Worm (Caenorhabditis elegans) whole organism, L1 larva: ENCODE measurements around the gene sru-28.
A peak's percentile ranks its signal among the peaks of the same experiment; 100 is the strongest.

ENCODE experiments used
- aha-1 ChIP-seq: fragments of 150-350 bp; optimal IDR thresholded peaks from 2 replicates; lab custom pipeline; 2014; ENCODE audit warnings: missing biosample characterization, missing genetic modification characterization
- blmp-1 ChIP-seq: fragments of 150-350 bp; optimal IDR thresholded peaks from 2 replicates; lab custom pipeline; 2014; ENCODE audit warnings: missing biosample characterization, missing genetic modification characterization
- ceh-88 ChIP-seq: fragments of 200-800 bp; sonication (Bioruptor generic); IDR thresholded peaks from 2 replicates; pipeline ENCODE4 v1.3.6; 2022; ENCODE audit warnings: missing genetic modification characterization, missing compliant biosample characterization
- ceh-90 ChIP-seq: sonication (generic microtip); optimal IDR thresholded peaks from 2 replicates; lab custom pipeline; 2016; ENCODE audit warnings: missing genetic modification characterization, missing compliant biosample characterization
- ces-1 ChIP-seq: fragments of 150-350 bp; optimal IDR thresholded peaks from 2 replicates; lab custom pipeline; 2014; ENCODE audit warnings: missing biosample characterization, missing genetic modification reagents, missing genetic modification characterization
- efl-1 ChIP-seq, 4 experiments: fragments of 150-350 bp; optimal IDR thresholded peaks in 3 of 4; peaks in 1 of 4; 1 replicate in 1 of 4; 2 replicates in 3 of 4; lab custom pipeline; 2014; ENCODE audit warnings: missing biosample characterization in 2 of 4, missing genetic modification characterization in 2 of 4, missing genetic modification reagents in 2 of 4
- efl-3 ChIP-seq: fragments of 200-800 bp; sonication (Bioruptor generic); optimal IDR thresholded peaks from 2 replicates; lab custom pipeline; 2018; ENCODE audit warnings: mild to moderate bottlenecking, missing genetic modification characterization, missing compliant biosample characterization
- elt-2 ChIP-seq: sonication (generic microtip); optimal IDR thresholded peaks from 2 replicates; lab custom pipeline; 2016; ENCODE audit warnings: missing genetic modification characterization, mild to moderate bottlenecking, inconsistent platforms, missing compliant biosample characterization, missing genetic modification reagents
- fkh-10 ChIP-seq: sonication (generic microtip); optimal IDR thresholded peaks from 2 replicates; lab custom pipeline; 2017; ENCODE audit warnings: missing biosample characterization, missing genetic modification reagents, missing genetic modification characterization
- fkh-4 ChIP-seq: sonication (generic microtip); optimal IDR thresholded peaks from 2 replicates; lab custom pipeline; 2016; ENCODE audit warnings: missing compliant biosample characterization, missing genetic modification characterization, borderline replicate concordance
- hlh-4 ChIP-seq: sonication (generic microtip); optimal IDR thresholded peaks from 2 replicates; lab custom pipeline; 2016; ENCODE audit warnings: mild to moderate bottlenecking, missing genetic modification characterization, missing compliant biosample characterization
- hpl-2 ChIP-seq: fragments of 150-350 bp; optimal IDR thresholded peaks from 2 replicates; lab custom pipeline; 2014; ENCODE audit warnings: missing biosample characterization, missing genetic modification reagents, missing genetic modification characterization
- isw-1 ChIP-seq: fragments of 200-800 bp; sonication (Bioruptor generic); IDR thresholded peaks from 2 replicates; pipeline ENCODE4 v1.3.6; 2022; ENCODE audit warnings: missing genetic modification characterization, missing compliant biosample characterization
- jun-1 ChIP-seq: fragments of 150-350 bp; optimal IDR thresholded peaks from 2 replicates; lab custom pipeline; 2014; ENCODE audit warnings: missing biosample characterization, missing genetic modification reagents, missing genetic modification characterization
- lin-14 ChIP-seq: fragments of 200-800 bp; sonication (Bioruptor generic); optimal IDR thresholded peaks from 2 replicates; lab custom pipeline; 2018; ENCODE audit warnings: mild to moderate bottlenecking, missing genetic modification characterization, moderate library complexity, missing compliant biosample characterization
- lin-15B ChIP-seq: fragments of 150-350 bp; sonication (generic microtip); optimal IDR thresholded peaks from 3 replicates; lab custom pipeline; 2014; ENCODE audit warnings: missing biosample characterization, missing genetic modification characterization
- lin-39 ChIP-seq: fragments of 150-350 bp; optimal IDR thresholded peaks from 2 replicates; lab custom pipeline; 2014; ENCODE audit warnings: missing biosample characterization, missing genetic modification reagents, missing genetic modification characterization
- lir-3 ChIP-seq: sonication (generic microtip); optimal IDR thresholded peaks from 2 replicates; lab custom pipeline; 2016; ENCODE audit warnings: mild to moderate bottlenecking, missing genetic modification characterization, moderate library complexity, missing compliant biosample characterization; ENCODE audit not compliant: poor library complexity
- lsy-2 ChIP-seq, 2 experiments: fragments of 150-350 bp; optimal IDR thresholded peaks; 2 replicates each; lab custom pipeline; 2014; ENCODE audit warnings: missing biosample characterization in 2 of 2, missing genetic modification characterization in 2 of 2
- mep-1 ChIP-seq: fragments of 150-350 bp; optimal IDR thresholded peaks from 2 replicates; lab custom pipeline; 2014; ENCODE audit warnings: missing biosample characterization, missing genetic modification characterization
- nhr-19 ChIP-seq: fragments of 200-800 bp; sonication (Bioruptor generic); conservative IDR thresholded peaks from 2 replicates; pipeline ENCODE4 v1.3.6; 2022; ENCODE audit warnings: missing genetic modification characterization, missing compliant biosample characterization
- nhr-20 ChIP-seq: sonication (generic microtip); optimal IDR thresholded peaks from 2 replicates; lab custom pipeline; 2016; ENCODE audit warnings: mild to moderate bottlenecking, missing genetic modification characterization, missing compliant biosample characterization
- nhr-77 ChIP-seq: fragments of 150-350 bp; optimal IDR thresholded peaks from 2 replicates; lab custom pipeline; 2014; ENCODE audit warnings: missing biosample characterization, missing genetic modification characterization
- nhr-85 ChIP-seq: sonication (generic microtip); peaks from one replicate; lab custom pipeline; 2016; ENCODE audit warnings: missing genetic modification characterization, inconsistent platforms, missing compliant biosample characterization
- pqm-1 ChIP-seq: sonication (generic microtip); optimal IDR thresholded peaks from 3 replicates; lab custom pipeline; 2017; ENCODE audit warnings: missing biosample characterization, missing genetic modification characterization
- rnt-1 ChIP-seq: sonication (generic microtip); optimal IDR thresholded peaks from 2 replicates; lab custom pipeline; 2016; ENCODE audit warnings: mild to moderate bottlenecking, missing genetic modification characterization, moderate library complexity, missing compliant biosample characterization
- skn-1 ChIP-seq: fragments of 150-350 bp; optimal IDR thresholded peaks from 2 replicates; lab custom pipeline; 2014; ENCODE audit warnings: missing biosample characterization, missing genetic modification characterization
- snu-23 ChIP-seq: sonication (generic microtip); optimal IDR thresholded peaks from 2 replicates; lab custom pipeline; 2016; ENCODE audit warnings: missing genetic modification characterization, missing compliant biosample characterization
- swsn-7 ChIP-seq: sonication (generic microtip); optimal IDR thresholded peaks from 2 replicates; lab custom pipeline; 2016; ENCODE audit warnings: missing genetic modification characterization, missing compliant biosample characterization
- tlp-1 ChIP-seq: fragments of 150-350 bp; optimal IDR thresholded peaks from 2 replicates; lab custom pipeline; 2014; ENCODE audit warnings: missing biosample characterization, missing genetic modification characterization
- unc-30 ChIP-seq: sonication (generic microtip); optimal IDR thresholded peaks from 2 replicates; lab custom pipeline; 2017; ENCODE audit warnings: missing biosample characterization, missing genetic modification characterization
- vab-15 ChIP-seq: sonication (generic microtip); optimal IDR thresholded peaks from 2 replicates; lab custom pipeline; 2017; ENCODE audit warnings: missing genotype, mild to moderate bottlenecking, missing genetic modification characterization, missing compliant biosample characterization
- xbp-1 ChIP-seq: sonication (generic microtip); optimal IDR thresholded peaks from 2 replicates; lab custom pipeline; 2016; ENCODE audit warnings: missing genetic modification characterization, missing compliant biosample characterization
- zip-4 ChIP-seq: fragments of 200-800 bp; sonication (Bioruptor generic); optimal IDR thresholded peaks from 2 replicates; lab custom pipeline; 2018; ENCODE audit warnings: mild to moderate bottlenecking, missing genetic modification characterization, moderate library complexity, missing compliant biosample characterization
- ztf-11 ChIP-seq, 2 experiments: sonication (generic microtip); optimal IDR thresholded peaks; 2 replicates each; lab custom pipeline; 2016 to 2017; ENCODE audit warnings: missing genetic modification characterization in 2 of 2, missing biosample characterization in 1 of 2, missing compliant biosample characterization in 1 of 2

sru-28 gene

DNA sequence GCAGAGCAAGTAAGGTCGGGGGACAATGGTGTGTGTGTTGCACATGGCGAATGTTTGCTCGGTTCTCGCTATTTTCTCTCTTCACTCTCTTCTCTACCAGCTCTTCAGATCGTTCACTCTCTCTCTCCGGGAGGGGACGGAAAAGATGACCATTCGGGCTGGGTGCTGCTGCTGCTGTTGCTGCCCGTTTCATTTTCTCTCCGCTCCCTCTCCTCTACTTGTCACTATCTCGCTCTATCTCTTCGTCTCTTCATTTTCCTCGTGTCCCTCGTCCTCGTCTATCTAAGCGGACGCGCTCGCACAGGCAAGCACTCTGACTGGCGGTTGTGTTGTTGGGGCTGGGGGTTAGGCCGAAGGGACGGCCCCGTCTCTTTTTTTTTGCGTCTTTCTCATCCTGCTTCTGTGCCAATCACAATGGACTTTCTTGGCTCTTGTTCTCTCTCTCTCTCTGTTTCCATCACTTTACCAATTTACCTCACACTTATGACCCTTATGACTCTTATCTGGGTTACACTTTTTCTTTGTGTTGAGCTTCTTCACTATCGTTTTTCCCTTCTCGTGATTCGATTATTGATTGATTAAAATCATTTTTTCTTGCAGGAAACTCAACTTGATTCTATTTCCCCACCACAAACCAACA lies 31.5 kb upstream of the sru-28 start, which contains the start of the genes F53E2.2 and unc-60 (continued):
- TF ChIP-seq skn-1 (tag; lab: Kevin White, UChicago) (peak; percentile 77), lsy-2 (tag; optimal IDR thresholded peaks at IDR 0.05; lab: Kevin White, UChicago) (peak; percentile 15 to 56), ztf-11 (tag; optimal IDR thresholded peaks at IDR 0.05; lab: Kevin White, UChicago) (peak in 1 of 2 experiments; percentile 54), rnt-1 (tag; lab: Kevin White, UChicago) (peak; percentile 49), mep-1 (tag; lab: Kevin White, UChicago) (peak; percentile 59), aha-1 (tag; lab: Kevin White, UChicago) (no peak), elt-2 (peak; percentile 5), lin-14 (GFP tag; lab: Kevin White, UChicago) (peak; percentile 98), ces-1 (GFP tag; lab: Kevin White, UChicago) (no peak), jun-1 (tag; lab: Kevin White, UChicago) (peak; percentile 68), nhr-19 (GFP tag; lab: Robert Waterston, UW) (no peak; the same call in 1 of the 2 replicates), lin-15B (tag; lab: Kevin White, UChicago) (no peak), lin-39 (tag; lab: Kevin White, UChicago) (no peak), hlh-4 (tag; lab: Kevin White, UChicago) (no peak), swsn-7 (peak; percentile 60), nhr-20 (tag; lab: Kevin White, UChicago) (peak; percentile 40), snu-23 (GFP tag; lab: Kevin White, UChicago) (peak; percentile 80), fkh-10 (GFP tag; lab: Kevin White, UChicago) (no peak), unc-30 (tag; lab: Kevin White, UChicago) (no peak), lir-3 (tag; lab: Kevin White, UChicago) (no peak), efl-3 (GFP tag; lab: Kevin White, UChicago) (no peak), hpl-2 (GFP tag; lab: Kevin White, UChicago) (no peak), efl-1 (optimal IDR thresholded peaks at IDR 0.05; lab: Kevin White, UChicago) (peak; percentile 49 to 57), efl-1 (GFP tag; optimal IDR thresholded peaks at IDR 0.05 in 1 of 2; lab: Kevin White, UChicago) (peak; percentile 40 to 93), fkh-4 (tag; lab: Kevin White, UChicago) (no peak), pqm-1 (no peak), blmp-1 (tag; lab: Kevin White, UChicago) (peak; percentile 49), ceh-88 (no peak), vab-15 (tag; lab: Kevin White, UChicago) (no peak), zip-4 (GFP tag; lab: Kevin White, UChicago) (no peak), xbp-1 (tag; lab: Kevin White, UChicago) (peak; percentile 44), isw-1 (peak; percentile 30; the same call in 1 of the 2 replicates)

ce11 chrV:1476284-1476792 lies 29.8 kb upstream of the sru-28 start:
- TF ChIP-seq fkh-4 (tag; lab: Kevin White, UChicago) = no peak
- peak; percentile 29 for TF ChIP-seq nhr-85

ce11 chrV:1476841-1477240 lies 29.3 kb upstream of the sru-28 start:
- no peak for TF ChIP-seq aha-1 (tag; lab: Kevin White, UChicago)
- no peak for TF ChIP-seq tlp-1 (tag; lab: Kevin White, UChicago)
- TF ChIP-seq efl-1 (optimal IDR thresholded peaks at IDR 0.05; lab: Kevin White, UChicago) = no peak
- TF ChIP-seq efl-1 (GFP tag; optimal IDR thresholded peaks at IDR 0.05 in 1 of 2; lab: Kevin White, UChicago) = peak in 1 of 2 experiments; percentile 87
- no peak for TF ChIP-seq blmp-1 (tag; lab: Kevin White, UChicago)
- TF ChIP-seq nhr-85 = no peak
- no peak for TF ChIP-seq nhr-77 (tag; lab: Kevin White, UChicago)
- no peak for TF ChIP-seq ceh-90 (tag; lab: Kevin White, UChicago)
